Worm (Caenorhabditis elegans) whole organism, L4 larva: ENCODE results near the gene Y108F1.5.

Experiments
- Y5F2A.4 ChIP-seq: fragments of 200-800 bp; sonication (Bioruptor generic); optimal IDR thresholded peaks from 2 replicates; lab custom pipeline; 2018; ENCODE audit warnings: mild to moderate bottlenecking, missing genetic modification characterization, missing compliant biosample characterization
- aha-1 ChIP-seq: fragments of 150-350 bp; peaks from one replicate; lab custom pipeline; 2014; ENCODE audit warnings: missing biosample characterization, missing genetic modification characterization
- ama-1 ChIP-seq: fragments of 150-350 bp; optimal IDR thresholded peaks from 2 replicates; lab custom pipeline; 2014; ENCODE audit warnings: inconsistent platforms, mixed read lengths
- lin-15B ChIP-seq: fragments of 150-350 bp; sonication (generic microtip); optimal IDR thresholded peaks from 3 replicates; lab custom pipeline; 2014; ENCODE audit warnings: missing biosample characterization, missing genetic modification characterization

- TF ChIP-seq ama-1 (lab: Kevin White, UChicago) = no peak
- TF ChIP-seq aha-1 (tag; lab: Kevin White, UChicago) = no peak
- TF ChIP-seq Y5F2A.4 = no peak
- TF ChIP-seq lin-15B (tag; lab: Kevin White, UChicago) = no peak
These were observed 31.2 kb upstream of the Y108F1.5 start for ce11 chrX:305057-305456.
